Fruit fly (Drosophila melanogaster) whole organism: ENCODE results near the gene Syx18.
A peak's percentile ranks its signal among the peaks of the same experiment; 100 is the strongest.

Experiments
- CG8478 ChIP-seq: fragments of >200 bp; optimal IDR thresholded peaks from 2 replicates; lab custom pipeline; 2018; ENCODE audit warnings: inconsistent platforms
- Dll ChIP-seq: fragments of >200 bp; optimal IDR thresholded peaks from 2 replicates; lab custom pipeline; 2017
- EcR ChIP-seq, 2 experiments: fragments of >200 bp; optimal IDR thresholded peaks; 2 replicates each; lab custom pipeline; 2017; ENCODE audit warnings: missing biosample characterization in 2 of 2, missing genetic modification characterization in 2 of 2, missing genetic modification reagents in 2 of 2
- pan ChIP-seq: fragments of >200 bp; optimal IDR thresholded peaks from 2 replicates; lab custom pipeline; 2017
- psq ChIP-seq: fragments of >200 bp; optimal IDR thresholded peaks from 2 replicates; lab custom pipeline; 2017
- usp ChIP-seq: fragments of >200 bp; optimal IDR thresholded peaks from 2 replicates; lab custom pipeline; 2017; ENCODE audit warnings: missing biosample characterization, missing genetic modification characterization, mixed read lengths

Gene Syx18

dm6 chr3R:24598549-24599204 is 26.7 kb downstream of the Syx18 start:
- TF ChIP-seq psq (no peak), pan (lab: Kevin White, UChicago) (no peak), EcR (GFP tag; optimal IDR thresholded peaks at IDR 0.05; lab: Kevin White, UChicago) (no peak), usp (GFP tag; lab: Kevin White, UChicago) (no peak), Dll (lab: Kevin White, UChicago) (no peak), CG8478 (lab: Kevin White, UChicago) (no peak)

dm6 chr3R:24596881-24597280 is 28.5 kb downstream of the Syx18 start:
- TF ChIP-seq usp (GFP tag; lab: Kevin White, UChicago), result no peak
- TF ChIP-seq pan (lab: Kevin White, UChicago), result no peak
- TF ChIP-seq psq, result no peak
- no peak for TF ChIP-seq Dll (lab: Kevin White, UChicago)
- no peak for TF ChIP-seq CG8478 (lab: Kevin White, UChicago)

dm6 chr3R:24595330-24596114 is 29.8 kb downstream of the Syx18 start:
- TF ChIP-seq psq (no peak), EcR (GFP tag; optimal IDR thresholded peaks at IDR 0.05; lab: Kevin White, UChicago) (no peak), usp (GFP tag; lab: Kevin White, UChicago) (no peak)

dm6 chr3R:24593733-24594132 is 31.6 kb downstream of the Syx18 start:
- TF ChIP-seq psq (no peak), Dll (lab: Kevin White, UChicago) (no peak), CG8478 (lab: Kevin White, UChicago) (no peak), EcR (GFP tag; optimal IDR thresholded peaks at IDR 0.05; lab: Kevin White, UChicago) (no peak), pan (lab: Kevin White, UChicago) (no peak), usp (GFP tag; lab: Kevin White, UChicago) (no peak)

DNA sequence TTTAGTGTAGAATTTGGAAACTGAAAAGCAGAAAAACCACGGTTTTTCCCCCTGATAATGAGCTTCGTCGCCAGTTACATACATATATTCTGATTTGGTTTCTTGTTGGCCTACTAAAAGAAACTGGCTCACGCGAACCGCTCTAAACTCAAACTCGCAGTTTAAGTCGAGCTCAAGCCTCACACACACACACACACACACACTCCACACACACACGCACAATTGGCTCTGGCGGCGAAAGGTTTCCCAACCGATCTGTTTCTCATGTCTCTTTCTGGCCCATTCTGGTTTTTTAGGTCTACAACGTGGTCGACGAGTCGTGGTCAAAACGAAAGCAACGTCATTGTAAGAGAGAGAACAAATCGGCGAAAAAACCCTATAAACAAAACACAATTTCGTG is 35.1 kb downstream of the Syx18 start:
- TF ChIP-seq usp (GFP tag; lab: Kevin White, UChicago), result no peak
- no peak for TF ChIP-seq pan (lab: Kevin White, UChicago)
- no peak for TF ChIP-seq CG8478 (lab: Kevin White, UChicago)
- no peak for TF ChIP-seq psq
- no peak for TF ChIP-seq EcR (GFP tag; optimal IDR thresholded peaks at IDR 0.05; lab: Kevin White, UChicago)
- TF ChIP-seq Dll (lab: Kevin White, UChicago), result no peak

- TF ChIP-seq EcR (GFP tag; optimal IDR thresholded peaks at IDR 0.05; lab: Kevin White, UChicago) (no peak), Dll (lab: Kevin White, UChicago) (no peak), psq (no peak), CG8478 (lab: Kevin White, UChicago) (no peak), usp (GFP tag; lab: Kevin White, UChicago) (no peak)
These were observed 36.3 kb downstream of the Syx18 start for dm6 chr3R:24588829-24589638.

dm6 chr3R:24586453-24586886 is 38.9 kb downstream of the Syx18 start:
- TF ChIP-seq EcR (GFP tag; optimal IDR thresholded peaks at IDR 0.05; lab: Kevin White, UChicago) (no peak), psq (no peak), usp (GFP tag; lab: Kevin White, UChicago) (no peak), Dll (lab: Kevin White, UChicago) (peak; percentile 73), pan (lab: Kevin White, UChicago) (no peak), CG8478 (lab: Kevin White, UChicago) (peak; percentile 55)

DNA sequence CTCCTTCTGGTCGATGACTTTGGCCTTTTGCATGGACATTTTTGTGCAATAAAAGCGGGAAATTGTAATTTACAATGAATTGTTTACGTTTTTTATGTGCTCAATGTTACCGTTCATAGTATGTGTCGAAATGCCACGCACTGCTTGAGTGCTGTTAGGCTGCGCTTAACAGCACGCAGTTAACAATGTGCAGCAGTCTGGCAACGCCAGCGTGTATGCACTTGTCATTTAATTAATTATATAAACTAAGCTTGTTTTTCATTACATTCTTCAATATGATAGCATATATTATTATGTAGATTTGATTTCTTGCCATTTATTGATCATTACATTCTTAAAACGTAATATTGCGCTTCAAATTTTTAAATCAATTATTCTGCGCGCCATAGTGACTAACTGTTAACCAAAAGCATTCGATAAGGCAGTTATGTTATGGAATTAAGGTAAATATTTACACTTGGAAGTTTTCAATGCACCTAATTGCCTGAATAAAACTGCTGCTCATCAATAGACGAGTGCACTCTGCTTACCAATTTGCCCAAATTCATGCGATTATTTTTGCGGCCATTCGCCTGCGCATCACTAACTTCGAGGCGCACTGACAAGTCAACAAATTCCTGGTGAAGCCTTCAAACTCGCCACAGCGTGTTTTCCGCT is 40.2 kb downstream of the Syx18 start, which contains the start of the genes CG13625 and mld:
CG13625 (minus strand) TSS at position 119 of the 657 bp plus-strand sequence.
mld (plus strand) TSS at position 612 of the 657 bp plus-strand sequence.
- no peak for TF ChIP-seq pan (lab: Kevin White, UChicago)
- no peak for TF ChIP-seq usp (GFP tag; lab: Kevin White, UChicago)
- TF ChIP-seq EcR (GFP tag; optimal IDR thresholded peaks at IDR 0.05; lab: Kevin White, UChicago), result no peak
- TF ChIP-seq CG8478 (lab: Kevin White, UChicago), result no peak
- no peak for TF ChIP-seq Dll (lab: Kevin White, UChicago)
- TF ChIP-seq psq, result no peak

- peak; percentile 12 for TF ChIP-seq psq
- TF ChIP-seq usp (GFP tag; lab: Kevin White, UChicago), result no peak
- TF ChIP-seq CG8478 (lab: Kevin White, UChicago), result no peak
These were observed 42.7 kb downstream of the Syx18 start, which contains the start of gene REPTOR for dm6 chr3R:24582669-24582995. Gene REPTOR (minus strand): TSS chr3R:24582864.

DNA sequence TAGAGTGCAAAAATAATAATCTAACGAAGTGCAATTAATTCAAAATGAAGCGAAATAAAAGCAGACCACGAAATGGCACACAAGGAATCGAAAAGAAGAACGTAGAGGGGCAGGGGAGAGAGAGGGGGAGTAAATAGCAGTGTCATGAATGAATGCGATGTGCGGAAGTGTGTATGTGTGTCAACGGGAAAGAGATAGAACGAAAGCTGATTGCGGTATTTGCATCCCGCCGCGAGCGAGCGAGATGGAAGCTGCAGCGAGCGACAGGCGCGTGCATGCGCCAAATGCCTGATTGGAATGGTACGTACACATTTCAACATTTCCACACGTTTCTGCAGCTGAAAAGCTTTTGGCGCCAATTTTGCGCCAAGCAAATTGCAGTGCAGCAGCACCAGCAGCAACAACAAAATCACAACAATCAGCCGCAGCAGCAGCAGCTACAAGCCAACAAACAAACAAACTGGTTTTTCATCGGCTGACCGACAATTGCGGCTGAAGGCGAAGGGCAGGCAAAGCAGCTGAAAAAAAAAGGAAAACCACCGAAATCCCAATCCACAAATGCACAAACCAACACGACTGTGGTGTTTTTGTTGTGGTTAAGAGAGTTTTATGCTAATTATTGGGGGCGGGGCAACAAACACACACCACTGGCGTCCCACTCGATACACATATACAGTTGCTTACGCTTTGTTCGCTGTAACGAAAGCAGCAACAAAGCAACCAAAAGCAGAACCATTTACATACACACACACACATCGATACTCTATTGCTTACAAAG is 43.3 kb downstream of the Syx18 start:
- no peak for TF ChIP-seq EcR (GFP tag; optimal IDR thresholded peaks at IDR 0.05; lab: Kevin White, UChicago)
- no peak for TF ChIP-seq usp (GFP tag; lab: Kevin White, UChicago)

DNA sequence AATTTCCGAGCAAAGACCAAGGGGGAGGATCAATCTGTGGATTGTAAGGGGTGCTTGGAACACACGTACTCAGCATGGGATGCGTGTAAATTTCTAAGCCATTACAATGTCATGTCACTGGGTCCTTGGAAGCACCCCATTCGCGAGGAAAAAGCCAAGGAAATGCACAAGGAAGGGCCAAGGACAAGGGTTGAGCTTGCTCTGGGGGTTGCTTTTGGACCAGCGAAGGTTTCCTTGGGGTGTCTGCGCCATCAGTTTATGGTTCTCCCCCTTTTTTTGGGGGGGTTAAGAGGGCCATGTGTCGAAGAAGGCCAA is 44.4 kb downstream of the Syx18 start:
- TF ChIP-seq pan (lab: Kevin White, UChicago), result no peak
- TF ChIP-seq usp (GFP tag; lab: Kevin White, UChicago), result no peak
- TF ChIP-seq psq, result no peak
- TF ChIP-seq Dll (lab: Kevin White, UChicago), result no peak
- TF ChIP-seq CG8478 (lab: Kevin White, UChicago), result no peak
- no peak for TF ChIP-seq EcR (GFP tag; optimal IDR thresholded peaks at IDR 0.05; lab: Kevin White, UChicago)
